Worm (Caenorhabditis elegans) whole organism, young adult: ENCODE data around the gene vap-2.

Experiments used
- ama-1 ChIP-seq, 3 experiments: fragments of 150-350 bp in 1 of 3; sonication (generic microtip) in 2 of 3; optimal IDR thresholded peaks; 2 replicates each; lab custom pipeline; 2014 to 2018; ENCODE audit warnings: missing biosample characterization in 2 of 3, missing genetic modification characterization in 2 of 3, missing genetic modification reagents in 2 of 3
- mel-28 ChIP-seq: sonication (generic microtip); optimal IDR thresholded peaks from 2 replicates; lab custom pipeline; 2016; ENCODE audit warnings: borderline replicate concordance, mild to moderate bottlenecking, missing genetic modification characterization, missing compliant biosample characterization
- sea-2 ChIP-seq: fragments of 200-800 bp; sonication (Bioruptor generic); IDR thresholded peaks from 2 replicates; pipeline ENCODE4 v1.3.6; 2022; ENCODE audit warnings: missing genetic modification characterization, missing compliant biosample characterization
- zfh-2 ChIP-seq: fragments of 200-800 bp; sonication (Bioruptor generic); conservative IDR thresholded peaks from 2 replicates; pipeline ENCODE4 v1.3.6; 2022; ENCODE audit warnings: missing genetic modification reagents, missing genetic modification characterization, missing compliant biosample characterization
- ztf-6 ChIP-seq: fragments of 200-800 bp; sonication (Bioruptor generic); IDR thresholded peaks from 2 replicates; pipeline ENCODE4 v1.3.6; 2022; ENCODE audit warnings: missing genetic modification reagents, missing genetic modification characterization, missing compliant biosample characterization

- TF ChIP-seq ama-1 (optimal IDR thresholded peaks at IDR 0.05; lab: Kevin White, UChicago) (no peak), ama-1 (GFP tag; optimal IDR thresholded peaks at IDR 0.05; lab: Kevin White, UChicago) (no peak), zfh-2 (no peak), mel-28 (no peak), ztf-6 (GFP tag; lab: Robert Waterston, UW) (no peak), sea-2 (GFP tag; lab: Robert Waterston, UW) (no peak)
Measured at ce11 chrX:10792435-10792834, at the start of gene vap-2.
